Fruit fly (Drosophila melanogaster) S2 (cell line): ENCODE results near the gene Thor.

Experiments
- CG8478 ChIP-seq: fragments of >200 bp; optimal IDR thresholded peaks from 2 replicates; lab custom pipeline; 2018
- CTCF ChIP-seq, 2 experiments: fragments of >200 bp; optimal IDR thresholded peaks; 2 replicates each; lab custom pipeline; 2018

DNA sequence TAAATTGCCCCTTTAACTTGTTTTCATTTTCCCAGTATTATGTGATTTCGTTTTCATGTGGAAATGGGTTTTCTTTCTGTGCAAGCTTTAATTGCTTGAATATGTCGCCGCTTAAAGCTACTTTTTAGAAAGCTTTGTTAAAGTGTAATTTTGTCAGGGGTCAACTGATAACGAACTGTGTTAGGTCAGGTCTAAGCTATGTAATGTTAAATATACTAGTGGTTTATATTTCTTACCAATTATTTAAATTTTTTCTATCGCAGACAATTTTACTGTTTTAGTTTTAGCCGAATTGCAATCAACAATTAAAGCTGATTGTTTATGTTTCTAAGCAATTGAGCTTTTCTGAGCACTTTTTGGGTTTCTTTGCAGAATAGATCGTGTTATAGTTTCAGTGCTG is 28.1 kb downstream of the Thor start:
- TF ChIP-seq CTCF (optimal IDR thresholded peaks at IDR 0.05; lab: Kevin White, UChicago) (no peak), CG8478 (lab: Kevin White, UChicago) (no peak)
